Worm (Caenorhabditis elegans): Measurements from ENCODE around the gene pqn-65.

Gene pqn-65

ce11 chrX:4622024-4622423 is 2.6 kb upstream of the pqn-65 start, which contains the start of gene C46C11.3 (continued):
- TF ChIP-seq xnd-1 (tag; optimal IDR thresholded peaks at IDR 0.05) (no peak), mel-28 (tag; optimal IDR thresholded peaks at IDR 0.05; ENCODE audit: borderline replicate concordance) (no peak), madf-6 (GFP tag; IDR thresholded peaks at IDR 0.05) (no peak)

ce11 chrX:4620019-4620418 is 584 bp upstream of the pqn-65 start:
- peak; percentile 67 for TF ChIP-seq zfh-2 (GFP tag; conservative IDR thresholded peaks at IDR 0.05)
- TF ChIP-seq him-1 (tag; optimal IDR thresholded peaks at IDR 0.05): no peak

ce11 chrX:4616832-4617231 is 2.6 kb downstream of the pqn-65 start:
- TF ChIP-seq zfh-2 (GFP tag; conservative IDR thresholded peaks at IDR 0.05): peak; percentile 83
- TF ChIP-seq F57C9.4 (tag; optimal IDR thresholded peaks at IDR 0.05): no peak
- no peak for TF ChIP-seq ceh-100 (GFP tag; IDR thresholded peaks at IDR 0.05)
- 0 out of 2 replicates have a peak, but pooled peaks have one; percentile 33 for TF ChIP-seq C17E4.6 (GFP tag; IDR thresholded peaks at IDR 0.05)
- TF ChIP-seq F33H1.4 (GFP tag; IDR thresholded peaks at IDR 0.05): no peak
- no peak for TF ChIP-seq dpff-1 (tag; optimal IDR thresholded peaks at IDR 0.05)
- TF ChIP-seq C06A6.2 (GFP tag; conservative IDR thresholded peaks at IDR 0.05): no peak
- TF ChIP-seq ztf-6 (GFP tag; IDR thresholded peaks at IDR 0.05): peak; percentile 71; the same call in 1 of the 2 replicates
- TF ChIP-seq madf-3 (GFP tag; IDR thresholded peaks at IDR 0.05): peak; percentile 91
- no peak for TF ChIP-seq nhr-179 (tag; optimal IDR thresholded peaks at IDR 0.05)
- TF ChIP-seq lin-40 (tag; optimal IDR thresholded peaks at IDR 0.05): peak; percentile 27
- no peak for TF ChIP-seq bed-2 (GFP tag; IDR thresholded peaks at IDR 0.05)
- TF ChIP-seq K11D2.4 (GFP tag; IDR thresholded peaks at IDR 0.05): 0 out of 2 replicates have a peak, but pooled peaks have one; percentile 42
- TF ChIP-seq madf-6 (GFP tag; IDR thresholded peaks at IDR 0.05): no peak
- peak; percentile 93 for TF ChIP-seq madf-10 (tag; optimal IDR thresholded peaks at IDR 0.05)
- TF ChIP-seq lir-1 (GFP tag; conservative IDR thresholded peaks at IDR 0.05): no peak
- peak; percentile 41; the same call in 1 of the 2 replicates for TF ChIP-seq hmg-1.2 (GFP tag; IDR thresholded peaks at IDR 0.05)
- 0 out of 2 replicates have a peak, but pooled peaks have one; percentile 30 for TF ChIP-seq cebp-1 (GFP tag; IDR thresholded peaks at IDR 0.05)
- peak; percentile 55 for TF ChIP-seq cebp-1 (tag; optimal IDR thresholded peaks at IDR 0.05)
- no peak for TF ChIP-seq F23B12.7 (tag; optimal IDR thresholded peaks at IDR 0.05; ENCODE audit: insufficient read depth)
- TF ChIP-seq ceh-27 (GFP tag; optimal IDR thresholded peaks at IDR 0.05): peak; percentile 27
- peak; percentile 0 for TF ChIP-seq ets-4 (GFP tag; optimal IDR thresholded peaks at IDR 0.05)
- TF ChIP-seq egl-18 (GFP tag; IDR thresholded peaks at IDR 0.05): 0 out of 2 replicates have a peak, but pooled peaks have one; percentile 6
- TF ChIP-seq F55B11.4 (tag; optimal IDR thresholded peaks at IDR 0.05; ENCODE audit: borderline replicate concordance, insufficient read depth): no peak
- 0 out of 2 replicates have a peak, but pooled peaks have one; percentile 57 for TF ChIP-seq hlh-26 (GFP tag; conservative IDR thresholded peaks at IDR 0.05)
- TF ChIP-seq unc-130 (GFP tag; optimal IDR thresholded peaks at IDR 0.05): no peak
- TF ChIP-seq him-1 (tag; optimal IDR thresholded peaks at IDR 0.05): no peak
- TF ChIP-seq die-1 (tag; optimal IDR thresholded peaks at IDR 0.05): peak; percentile 20
- no peak for TF ChIP-seq rpc-1 (optimal IDR thresholded peaks at IDR 0.05)
- TF ChIP-seq rpc-1 (tag; optimal IDR thresholded peaks at IDR 0.05): no peak
- no peak for TF ChIP-seq lsy-27 (tag; optimal IDR thresholded peaks at IDR 0.05; ENCODE audit: borderline replicate concordance, insufficient read depth)
- no peak for TF ChIP-seq ceh-91 (GFP tag; IDR thresholded peaks at IDR 0.05)
- no peak for TF ChIP-seq mxl-1 (tag; optimal IDR thresholded peaks at IDR 0.05)
- 0 out of 2 replicates have a peak, but pooled peaks have one; percentile 35 for TF ChIP-seq egl-44 (GFP tag; IDR thresholded peaks at IDR 0.05)
- no peak for TF ChIP-seq D2030.7 (GFP tag; IDR thresholded peaks at IDR 0.05)
- peak; percentile 63 for TF ChIP-seq efl-1 (GFP tag; optimal IDR thresholded peaks at IDR 0.05)
- no peak for TF ChIP-seq F52B5.7 (tag; optimal IDR thresholded peaks at IDR 0.05)
- no peak for TF ChIP-seq nhr-120 (GFP tag; IDR thresholded peaks at IDR 0.05)
- TF ChIP-seq attf-5 (GFP tag; optimal IDR thresholded peaks at IDR 0.05): peak; percentile 52
- TF ChIP-seq dox-1 (GFP tag; IDR thresholded peaks at IDR 0.05): peak; percentile 47; the same call in 1 of the 2 replicates
- TF ChIP-seq nfyb-1 (GFP tag; IDR thresholded peaks at IDR 0.05): peak; percentile 54; the same call in 1 of the 2 replicates
- no peak for TF ChIP-seq ceh-79 (tag; optimal IDR thresholded peaks at IDR 0.05)
- TF ChIP-seq mes-4 (tag; optimal IDR thresholded peaks at IDR 0.05): no peak
